Worm (Caenorhabditis elegans): ENCODE measurements around the gene C03B1.3.

C03B1.3 gene

DNA sequence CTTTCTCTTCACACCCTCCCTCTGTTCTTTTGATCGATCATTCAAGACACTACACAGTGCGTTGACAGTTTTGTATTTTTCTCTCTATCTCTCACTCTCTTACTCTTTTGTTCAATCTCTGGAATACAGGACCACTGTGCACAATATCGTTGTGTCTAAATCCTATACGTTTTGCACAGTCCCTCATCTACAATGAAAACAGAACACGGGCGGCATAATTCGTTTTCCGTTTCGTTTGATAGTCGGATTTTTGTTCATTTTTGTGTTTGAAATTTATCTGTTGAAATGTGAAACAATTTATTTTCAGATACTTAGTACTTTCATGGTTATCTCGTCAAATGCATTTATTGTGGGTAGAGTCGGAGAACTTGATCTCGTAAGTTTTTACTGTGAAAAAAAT, 24.3 kb upstream of the C03B1.3 start, which contains the start of gene C03B1.7:
Gene C03B1.7, plus strand, starts transcription at position 301 of the 400 bp plus-strand sequence.
- TF ChIP-seq F10E7.11 (tag; optimal IDR thresholded peaks at IDR 0.05) (no peak), rec-8 (tag; optimal IDR thresholded peaks at IDR 0.05) (no peak), F57A8.1 (GFP tag; optimal IDR thresholded peaks at IDR 0.05) (no peak), Y95B8A.8 (GFP tag; IDR thresholded peaks at IDR 0.05) (no peak), tlf-1 (GFP tag; optimal IDR thresholded peaks at IDR 0.05) (no peak)

DNA sequence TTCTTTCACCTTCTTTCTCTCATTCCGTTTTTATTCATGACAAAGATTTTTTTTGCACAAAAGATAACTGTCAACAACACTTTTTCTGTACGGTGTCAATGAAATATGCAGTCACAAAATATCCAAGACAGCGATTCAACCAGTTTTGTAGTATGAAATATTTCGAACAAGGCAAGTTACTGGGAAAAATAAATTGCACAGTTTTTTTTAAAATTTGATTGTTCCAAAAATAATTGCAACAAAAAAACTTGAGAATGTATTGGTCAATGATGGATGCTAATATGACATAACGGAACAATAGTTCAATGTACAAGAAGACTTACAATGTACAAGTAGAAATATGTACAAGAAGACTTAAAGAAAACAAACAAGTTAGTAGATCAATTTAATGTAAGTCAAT, 20.0 kb upstream of the C03B1.3 start:
- TF ChIP-seq dox-1 (GFP tag; IDR thresholded peaks at IDR 0.05) = no peak
- TF ChIP-seq B0019.2 (GFP tag; conservative IDR thresholded peaks at IDR 0.05) = no peak
- no peak for TF ChIP-seq F57A8.1 (GFP tag; optimal IDR thresholded peaks at IDR 0.05)
- no peak for TF ChIP-seq T07F8.4 (tag; optimal IDR thresholded peaks at IDR 0.05)
- TF ChIP-seq hsf-1 (GFP tag; IDR thresholded peaks at IDR 0.05) = no peak
- no peak for TF ChIP-seq B0035.1 (tag; optimal IDR thresholded peaks at IDR 0.05)
- TF ChIP-seq let-526 (GFP tag; IDR thresholded peaks at IDR 0.05) = no peak
- TF ChIP-seq sdz-38 (tag; optimal IDR thresholded peaks at IDR 0.05) = no peak
- no peak for TF ChIP-seq madf-8 (GFP tag; conservative IDR thresholded peaks at IDR 0.05)
- no peak for TF ChIP-seq unc-130 (GFP tag; optimal IDR thresholded peaks at IDR 0.05)
- no peak for TF ChIP-seq lsy-27 (tag; optimal IDR thresholded peaks at IDR 0.05; ENCODE audit: borderline replicate concordance, insufficient read depth)
- no peak for TF ChIP-seq dpff-1 (tag; optimal IDR thresholded peaks at IDR 0.05)
- TF ChIP-seq hmg-1.2 (GFP tag; IDR thresholded peaks at IDR 0.05) = no peak

DNA sequence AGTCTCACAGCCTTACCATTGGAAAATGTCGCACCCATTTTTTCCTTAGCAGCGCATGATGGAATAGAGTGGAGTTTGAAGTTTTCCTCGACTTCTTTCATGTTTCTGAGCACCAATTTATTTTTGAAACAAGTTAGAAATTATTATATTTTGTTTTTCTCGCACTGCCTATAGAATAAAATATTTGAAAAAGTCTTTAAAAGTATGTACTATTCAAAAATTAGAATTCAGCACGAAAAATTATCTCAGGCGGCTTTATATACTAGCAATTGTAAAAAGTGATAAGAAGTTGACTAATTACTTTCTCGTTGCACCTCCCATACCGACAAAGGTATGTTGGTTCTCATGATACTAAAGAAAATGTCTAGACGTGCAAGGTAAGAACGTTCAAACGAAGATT, 18.8 kb upstream of the C03B1.3 start, which contains the start of gene C03B1.9:
Gene C03B1.9, minus strand, starts transcription at position 101 of the 400 bp plus-strand sequence.
- TF ChIP-seq cebp-1 (GFP tag; IDR thresholded peaks at IDR 0.05) (no peak), cebp-1 (tag; optimal IDR thresholded peaks at IDR 0.05) (no peak), lin-40 (tag; optimal IDR thresholded peaks at IDR 0.05) (no peak), egl-18 (GFP tag; IDR thresholded peaks at IDR 0.05) (no peak), ceh-79 (tag; optimal IDR thresholded peaks at IDR 0.05) (no peak), F57A8.1 (GFP tag; optimal IDR thresholded peaks at IDR 0.05) (no peak), pha-4 (tag; optimal IDR thresholded peaks at IDR 0.05) (no peak), F22D6.2 (tag; optimal IDR thresholded peaks at IDR 0.05) (no peak), ceh-58 (GFP tag; IDR thresholded peaks at IDR 0.05) (no peak), bed-1 (GFP tag; IDR thresholded peaks at IDR 0.05) (no peak), nhr-120 (GFP tag; IDR thresholded peaks at IDR 0.05) (no peak), Y67H2A.10 (GFP tag; conservative IDR thresholded peaks at IDR 0.05) (no peak), hrde-1 (tag; optimal IDR thresholded peaks at IDR 0.05; ENCODE audit: borderline replicate concordance) (no peak), C17E4.6 (GFP tag; IDR thresholded peaks at IDR 0.05) (no peak), attf-6 (GFP tag; IDR thresholded peaks at IDR 0.05) (no peak), mcd-1 (GFP tag; IDR thresholded peaks at IDR 0.05) (no peak), repo-1 (tag; optimal IDR thresholded peaks at IDR 0.05) (no peak), mes-4 (tag; optimal IDR thresholded peaks at IDR 0.05) (no peak)

DNA sequence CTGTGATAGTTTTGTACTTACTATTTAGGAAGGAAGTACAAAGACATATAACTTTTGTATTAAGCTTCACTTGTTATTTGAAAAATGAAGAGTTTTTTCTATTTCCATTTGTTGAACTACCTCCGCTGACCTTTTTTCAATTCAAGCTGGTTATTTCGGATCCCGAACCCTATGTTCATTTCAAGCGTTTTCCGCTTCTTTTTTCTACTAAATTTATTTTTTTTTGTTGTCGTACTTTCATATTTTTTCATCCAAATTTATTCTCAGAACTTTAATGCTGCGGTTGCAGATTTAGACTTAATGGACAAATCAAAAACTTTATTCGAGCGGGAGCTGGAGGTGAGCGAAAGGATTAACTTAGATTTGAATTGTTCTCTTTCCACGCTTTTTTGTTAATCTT, 15.8 kb upstream of the C03B1.3 start, which contains the start of gene C03B1.6:
Gene C03B1.6, plus strand, starts transcription at position 301 of the 400 bp plus-strand sequence.
- TF ChIP-seq tlf-1 (GFP tag; optimal IDR thresholded peaks at IDR 0.05) = no peak
- no peak for TF ChIP-seq zfh-2 (GFP tag; conservative IDR thresholded peaks at IDR 0.05)
- no peak for TF ChIP-seq ztf-26 (tag; optimal IDR thresholded peaks at IDR 0.05)
- TF ChIP-seq C17E4.6 (GFP tag; IDR thresholded peaks at IDR 0.05) = no peak
- TF ChIP-seq ceh-40 (GFP tag; IDR thresholded peaks at IDR 0.05) = no peak
- no peak for TF ChIP-seq madf-3 (GFP tag; IDR thresholded peaks at IDR 0.05)
- no peak for TF ChIP-seq T07F8.4 (tag; optimal IDR thresholded peaks at IDR 0.05)
- no peak for TF ChIP-seq ztf-25 (GFP tag; IDR thresholded peaks at IDR 0.05)
- TF ChIP-seq attf-3 (GFP tag; conservative IDR thresholded peaks at IDR 0.05) = no peak
- no peak for TF ChIP-seq unc-62 (GFP tag; optimal IDR thresholded peaks at IDR 0.05)
- no peak for TF ChIP-seq gei-17 (GFP tag; optimal IDR thresholded peaks at IDR 0.05)
- no peak for TF ChIP-seq Y67H2A.10 (GFP tag; conservative IDR thresholded peaks at IDR 0.05)
- TF ChIP-seq fkh-3 (tag; optimal IDR thresholded peaks at IDR 0.05) = no peak
- TF ChIP-seq lin-26 (GFP tag; IDR thresholded peaks at IDR 0.05) = no peak
- no peak for TF ChIP-seq lag-1 (GFP tag; IDR thresholded peaks at IDR 0.05)
